Fruit fly (Drosophila melanogaster) whole organism, embryonic: ENCODE measurements around the gene CG9240.

ENCODE experiments used
- Ada2b ChIP-seq: fragments of 200-800 bp; sonication (Bioruptor generic); IDR thresholded peaks from 2 replicates; pipeline ENCODE4 v1.3.6; 2022; ENCODE audit warnings: missing biosample characterization, missing genetic modification characterization
- Adf1 ChIP-seq: fragments of 200-800 bp; sonication (Bioruptor generic); IDR thresholded peaks from 2 replicates; pipeline ENCODE4 v1.3.6; 2022; ENCODE audit warnings: missing biosample characterization, missing genetic modification characterization
- B-H1 ChIP-seq: fragments of 200-800 bp; sonication (Bioruptor generic); IDR thresholded peaks from 3 replicates; pipeline ENCODE4 v1.3.6; 2022; ENCODE audit warnings: missing biosample characterization, missing genetic modification characterization
- CG10543 ChIP-seq: fragments of 200-800 bp; sonication (Bioruptor generic); optimal IDR thresholded peaks from 3 replicates; lab custom pipeline; 2017; ENCODE audit warnings: missing biosample characterization, mild to moderate bottlenecking, missing genetic modification characterization, moderate library complexity
- CG11504 ChIP-seq: fragments of 200-800 bp; sonication (Bioruptor generic); optimal IDR thresholded peaks from 3 replicates; lab custom pipeline; 2019; ENCODE audit warnings: missing biosample characterization, mild to moderate bottlenecking, missing genetic modification characterization, moderate library complexity
- CG12942 ChIP-seq: fragments of 200-800 bp; sonication (Bioruptor generic); optimal IDR thresholded peaks from 3 replicates; lab custom pipeline; 2016; ENCODE audit warnings: missing biosample characterization, missing genetic modification characterization
- CG13123 ChIP-seq: fragments of 200-800 bp; sonication (Bioruptor generic); optimal IDR thresholded peaks from 2 replicates; lab custom pipeline; 2016; ENCODE audit warnings: missing biosample characterization, missing genetic modification characterization
- CG13894 ChIP-seq: fragments of 200-800 bp; sonication (Bioruptor generic); optimal IDR thresholded peaks from 3 replicates; lab custom pipeline; 2018; ENCODE audit warnings: missing biosample characterization, mild to moderate bottlenecking, missing genetic modification characterization, moderate library complexity
- CG14050 ChIP-seq: fragments of 200-800 bp; sonication (Bioruptor generic); IDR thresholded peaks from 3 replicates; pipeline ENCODE4 v1.3.6; 2022; ENCODE audit warnings: missing biosample characterization, missing genetic modification characterization
- CG15073 ChIP-seq: fragments of 200-800 bp; sonication (Bioruptor generic); optimal IDR thresholded peaks from 2 replicates; lab custom pipeline; 2016; ENCODE audit warnings: missing biosample characterization, missing genetic modification characterization
- CG15601 ChIP-seq: fragments of 200-800 bp; sonication (Bioruptor generic); optimal IDR thresholded peaks from 3 replicates; lab custom pipeline; 2019; ENCODE audit warnings: missing biosample characterization, mild to moderate bottlenecking, missing genetic modification characterization, moderate library complexity
- CG1602 ChIP-seq: fragments of 200-800 bp; sonication (Bioruptor generic); optimal IDR thresholded peaks from 3 replicates; lab custom pipeline; 2016; ENCODE audit warnings: missing biosample characterization, missing genetic modification characterization
- CG1603 ChIP-seq: fragments of 200-800 bp; sonication (Bioruptor generic); optimal IDR thresholded peaks from 2 replicates; lab custom pipeline; 2019; ENCODE audit warnings: missing biosample characterization, mild to moderate bottlenecking, missing genetic modification characterization, moderate library complexity
- CG18476 ChIP-seq: fragments of 200-800 bp; sonication (Bioruptor generic); optimal IDR thresholded peaks from 2 replicates; lab custom pipeline; 2016; ENCODE audit warnings: missing biosample characterization, mild to moderate bottlenecking, missing genetic modification characterization
- CG30431 ChIP-seq: fragments of 200-800 bp; sonication (Bioruptor generic); optimal IDR thresholded peaks from 2 replicates; lab custom pipeline; 2017; ENCODE audit warnings: missing biosample characterization, missing genetic modification characterization
- CG33213 ChIP-seq: fragments of 200-800 bp; sonication (Bioruptor generic); optimal IDR thresholded peaks from 3 replicates; lab custom pipeline; 2016; ENCODE audit warnings: missing biosample characterization, missing genetic modification characterization
- CG3847 ChIP-seq: fragments of 200-800 bp; sonication (Bioruptor generic); IDR thresholded peaks from 2 replicates; pipeline ENCODE4 v1.3.6; 2022; ENCODE audit warnings: missing biosample characterization, missing genetic modification characterization
- CG4328 ChIP-seq: fragments of 200-800 bp; sonication (Bioruptor generic); optimal IDR thresholded peaks from 3 replicates; lab custom pipeline; 2017; ENCODE audit warnings: missing biosample characterization, missing genetic modification reagents, missing genetic modification characterization
- CG6683 ChIP-seq: fragments of 200-800 bp; sonication (Bioruptor generic); optimal IDR thresholded peaks from 2 replicates; lab custom pipeline; 2017; ENCODE audit warnings: missing biosample characterization, mild to moderate bottlenecking, missing genetic modification characterization, missing genetic modification reagents
- CG8359 ChIP-seq: fragments of 200-800 bp; sonication (Bioruptor generic); optimal IDR thresholded peaks from 2 replicates; lab custom pipeline; 2017; ENCODE audit warnings: missing biosample characterization, mild to moderate bottlenecking, missing genetic modification characterization, borderline replicate concordance
- CG8388 ChIP-seq: fragments of 200-800 bp; sonication (Bioruptor generic); optimal IDR thresholded peaks from 2 replicates; lab custom pipeline; 2019; ENCODE audit warnings: missing biosample characterization, mild to moderate bottlenecking, missing genetic modification characterization, moderate library complexity
- CG8924 ChIP-seq: fragments of 200-800 bp; optimal IDR thresholded peaks from 3 replicates; lab custom pipeline; 2019; ENCODE audit warnings: missing biosample characterization, mild to moderate bottlenecking, missing genetic modification characterization, moderate library complexity
- CrebB ChIP-seq: fragments of 200-800 bp; sonication (Bioruptor generic); optimal IDR thresholded peaks from 3 replicates; lab custom pipeline; 2018; ENCODE audit warnings: missing biosample characterization, mild to moderate bottlenecking, missing genetic modification characterization
- Eip74EF ChIP-seq, 2 experiments: fragments of 200-800 bp in 1 of 2; fragments of >200 bp in 1 of 2; sonication (Bioruptor generic) in 1 of 2; optimal IDR thresholded peaks; 2 replicates each; lab custom pipeline; 2017 to 2019; ENCODE audit warnings: missing biosample characterization in 2 of 2, missing genetic modification characterization in 2 of 2, mild to moderate bottlenecking in 1 of 2, moderate library complexity in 1 of 2
- Hsf ChIP-seq: fragments of 200-800 bp; sonication (Bioruptor generic); optimal IDR thresholded peaks from 3 replicates; lab custom pipeline; 2016; ENCODE audit warnings: missing biosample characterization, missing genetic modification characterization
- Kr ChIP-seq: fragments of 200-800 bp; sonication (Bioruptor generic); optimal IDR thresholded peaks from 2 replicates; lab custom pipeline; 2017; ENCODE audit warnings: missing biosample characterization, mild to moderate bottlenecking, missing genetic modification characterization
- Lhr ChIP-seq: fragments of 200-800 bp; sonication (Bioruptor generic); optimal IDR thresholded peaks from 3 replicates; lab custom pipeline; 2017; ENCODE audit warnings: mild to moderate bottlenecking, missing biosample characterization, missing genetic modification reagents, missing genetic modification characterization
- Lpt ChIP-seq: fragments of >200 bp; optimal IDR thresholded peaks from 2 replicates; lab custom pipeline; 2018; ENCODE audit warnings: missing biosample characterization, missing genetic modification characterization
- MBD-R2 ChIP-seq: fragments of 200-800 bp; sonication (Bioruptor generic); IDR thresholded peaks from 2 replicates; pipeline ENCODE4 v1.3.6; 2022; ENCODE audit warnings: missing biosample characterization, missing genetic modification characterization
- MESR4 ChIP-seq: fragments of 200-800 bp; sonication (Bioruptor generic); optimal IDR thresholded peaks from 2 replicates; lab custom pipeline; 2018; ENCODE audit warnings: missing biosample characterization, mild to moderate bottlenecking, missing genetic modification characterization, moderate library complexity
- NC2α ChIP-seq: fragments of 200-800 bp; sonication (Bioruptor generic); optimal IDR thresholded peaks from 2 replicates; lab custom pipeline; 2016; ENCODE audit warnings: missing biosample characterization, missing genetic modification characterization
- NFAT ChIP-seq: fragments of 200-800 bp; sonication (Bioruptor generic); IDR thresholded peaks from 2 replicates; pipeline ENCODE4 v1.3.6; 2022; ENCODE audit warnings: missing biosample characterization, missing genetic modification characterization
- NK7.1 ChIP-seq: fragments of 200-800 bp; sonication (Bioruptor generic); optimal IDR thresholded peaks from 3 replicates; lab custom pipeline; 2016; ENCODE audit warnings: missing biosample characterization, missing genetic modification characterization
- Optix ChIP-seq: fragments of 200-800 bp; sonication (Bioruptor generic); IDR thresholded peaks from 3 replicates; pipeline ENCODE4 v1.3.6; 2022; ENCODE audit warnings: missing biosample characterization, missing genetic modification characterization
- Sox100B ChIP-seq: fragments of 200-800 bp; sonication (Bioruptor generic); optimal IDR thresholded peaks from 3 replicates; lab custom pipeline; 2018; ENCODE audit warnings: missing biosample characterization, mild to moderate bottlenecking, missing genetic modification characterization
- az2 ChIP-seq: fragments of 200-800 bp; sonication (Bioruptor generic); optimal IDR thresholded peaks from 3 replicates; lab custom pipeline; 2016; ENCODE audit warnings: missing biosample characterization, missing genetic modification characterization
- bab2 ChIP-seq: fragments of 200-800 bp; sonication (Bioruptor generic); optimal IDR thresholded peaks from 2 replicates; lab custom pipeline; 2016; ENCODE audit warnings: missing biosample characterization, missing genetic modification characterization
- dmrt99B ChIP-seq: fragments of 200-800 bp; sonication (Bioruptor generic); optimal IDR thresholded peaks from 2 replicates; lab custom pipeline; 2018; ENCODE audit warnings: missing biosample characterization, mild to moderate bottlenecking, missing genetic modification characterization, moderate library complexity
- en ChIP-seq: fragments of 200-800 bp; sonication (Bioruptor generic); optimal IDR thresholded peaks from 2 replicates; lab custom pipeline; 2016; ENCODE audit warnings: missing biosample characterization, missing genetic modification characterization
- eve ChIP-seq, 2 experiments: fragments of >200 bp; optimal IDR thresholded peaks; 2 replicates each; lab custom pipeline; 2017; ENCODE audit warnings: missing biosample characterization in 2 of 2, missing genetic modification characterization in 2 of 2
- fd3F ChIP-seq: fragments of 200-800 bp; sonication (Bioruptor generic); optimal IDR thresholded peaks from 2 replicates; lab custom pipeline; 2018; ENCODE audit warnings: missing biosample characterization, mild to moderate bottlenecking, missing genetic modification characterization, moderate library complexity
- gt ChIP-seq: fragments of 200-800 bp; sonication (Bioruptor generic); IDR thresholded peaks from 2 replicates; pipeline ENCODE4 v1.3.6; 2022; ENCODE audit warnings: missing biosample characterization, missing genetic modification characterization
- hbn ChIP-seq: fragments of 200-800 bp; sonication (Bioruptor generic); IDR thresholded peaks from 2 replicates; pipeline ENCODE4 v1.3.6; 2022; ENCODE audit warnings: missing biosample characterization, missing genetic modification characterization; ENCODE audit not compliant: partially characterized antibody
- hkb ChIP-seq, 2 experiments: fragments of 200-800 bp in 1 of 2; fragments of >200 bp in 1 of 2; sonication (Bioruptor generic) in 1 of 2; IDR thresholded peaks in 1 of 2; optimal IDR thresholded peaks in 1 of 2; 2 replicates each; pipeline versions ENCODE4 v1.3.6 to Lab custom; 2017 to 2022; ENCODE audit warnings: missing biosample characterization in 1 of 2, missing genetic modification characterization in 1 of 2
- knrl ChIP-seq: fragments of 200-800 bp; sonication (Bioruptor generic); IDR thresholded peaks from 3 replicates; pipeline ENCODE4 v1.3.6; 2022; ENCODE audit warnings: missing biosample characterization, missing genetic modification characterization; ENCODE audit not compliant: partially characterized antibody
- luna ChIP-seq: fragments of 200-800 bp; sonication (Bioruptor generic); optimal IDR thresholded peaks from 2 replicates; lab custom pipeline; 2016; ENCODE audit warnings: missing biosample characterization, missing genetic modification characterization
- repo ChIP-seq: fragments of 200-800 bp; sonication (Bioruptor generic); optimal IDR thresholded peaks from 2 replicates; lab custom pipeline; 2016; ENCODE audit warnings: missing biosample characterization, missing genetic modification characterization
- unc-4 ChIP-seq: fragments of 200-800 bp; sonication (Bioruptor generic); IDR thresholded peaks from 2 replicates; pipeline ENCODE4 v1.3.6; 2022; ENCODE audit warnings: missing biosample characterization, missing genetic modification characterization; ENCODE audit not compliant: partially characterized antibody

CG9240 gene

dm6 chrX:15709984-15710750, 9.1 kb upstream of the CG9240 start, which contains the start of the genes CG9281 and CG15601 (continued):
- TF ChIP-seq CG18476 = no peak
- TF ChIP-seq CG8359 = no peak
- no peak for TF ChIP-seq hbn (GFP tag; lab: Robert Waterston, UW)
- no peak for TF ChIP-seq CG14050 (GFP tag; lab: Robert Waterston, UW)
- no peak for TF ChIP-seq NK7.1 (GFP tag; lab: Kevin White, UChicago)
- TF ChIP-seq NC2α (GFP tag; lab: Kevin White, UChicago) = no peak
- no peak for TF ChIP-seq CG6683 (GFP tag; lab: Kevin White, UChicago)
- no peak for TF ChIP-seq Hsf (GFP tag; lab: Kevin White, UChicago)
- TF ChIP-seq NFAT = peak; percentile 42; the same call in 1 of the 2 replicates
- no peak for TF ChIP-seq Sox100B (GFP tag; lab: Kevin White, UChicago)
- no peak for TF ChIP-seq CG30431 (GFP tag; lab: Kevin White, UChicago)
- no peak for TF ChIP-seq CG12942 (GFP tag; lab: Kevin White, UChicago)
- TF ChIP-seq CG4328 (GFP tag; lab: Kevin White, UChicago) = peak; percentile 13
- peak; percentile 77 for TF ChIP-seq MESR4 (GFP tag; lab: Kevin White, UChicago)
- TF ChIP-seq eve (GFP tag; optimal IDR thresholded peaks at IDR 0.05; lab: Kevin White, UChicago) = no peak
- TF ChIP-seq CG8924 (tag; lab: Kevin White, UChicago) = no peak
- TF ChIP-seq CG15601 (tag; lab: Kevin White, UChicago) = peak; percentile 63
- no peak for TF ChIP-seq Lpt (GFP tag; lab: Kevin White, UChicago)
- no peak for TF ChIP-seq B-H1 (GFP tag; lab: Robert Waterston, UW)
- no peak for TF ChIP-seq fd3F
- TF ChIP-seq Lhr (GFP tag; lab: Kevin White, UChicago) = peak; percentile 54
- no peak for TF ChIP-seq gt (GFP tag; lab: Robert Waterston, UW)
- TF ChIP-seq en (GFP tag; lab: Kevin White, UChicago) = no peak
- TF ChIP-seq CG13894 (tag; lab: Kevin White, UChicago) = no peak
- no peak for TF ChIP-seq bab2
- TF ChIP-seq Optix (GFP tag; lab: Robert Waterston, UW) = no peak
- TF ChIP-seq knrl (GFP tag; lab: Robert Waterston, UW) = peak; percentile 48; the same call in 1 of the 3 replicates
- TF ChIP-seq MBD-R2 (GFP tag; lab: Robert Waterston, UW) = peak; percentile 14; the same call in 1 of the 2 replicates
- TF ChIP-seq Kr (GFP tag; lab: Kevin White, UChicago) = no peak
- no peak for TF ChIP-seq CG15073 (GFP tag; lab: Kevin White, UChicago)
- peak; percentile 52 for TF ChIP-seq CG1603 (tag; lab: Kevin White, UChicago)
- TF ChIP-seq Adf1 (GFP tag; lab: Robert Waterston, UW) = 0 out of 2 replicates have a peak, but pooled peaks have one; percentile 13
- no peak for TF ChIP-seq CG13123 (GFP tag; lab: Kevin White, UChicago)
- no peak for TF ChIP-seq luna (GFP tag; lab: Kevin White, UChicago)
- peak; percentile 37; the same call in 1 of the 2 replicates for TF ChIP-seq CG3847 (GFP tag; lab: Robert Waterston, UW)
- TF ChIP-seq hkb (optimal IDR thresholded peaks at IDR 0.05; lab: Kevin White, UChicago) = no peak
- TF ChIP-seq hkb (GFP tag; IDR thresholded peaks at IDR 0.05; lab: Robert Waterston, UW) = no peak
- no peak for TF ChIP-seq Eip74EF (GFP tag; optimal IDR thresholded peaks at IDR 0.05; lab: Kevin White, UChicago)
- no peak for TF ChIP-seq dmrt99B
- TF ChIP-seq Ada2b = no peak
- TF ChIP-seq CG10543 = peak; percentile 50
- TF ChIP-seq repo (GFP tag; lab: Kevin White, UChicago) = no peak
- peak; percentile 10 for TF ChIP-seq CG33213 (GFP tag; lab: Kevin White, UChicago)
- no peak for TF ChIP-seq CG11504
- TF ChIP-seq CG1602 = no peak
- no peak for TF ChIP-seq CrebB (tag; lab: Kevin White, UChicago)
- 0 out of 2 replicates have a peak, but pooled peaks have one; percentile 9 for TF ChIP-seq unc-4 (GFP tag; lab: Robert Waterston, UW)
- no peak for TF ChIP-seq CG8388 (GFP tag; lab: Kevin White, UChicago)
- TF ChIP-seq az2 = no peak
